Fruit fly (Drosophila melanogaster): ENCODE measurements around the gene CG18088.

CG18088 gene

DNA sequence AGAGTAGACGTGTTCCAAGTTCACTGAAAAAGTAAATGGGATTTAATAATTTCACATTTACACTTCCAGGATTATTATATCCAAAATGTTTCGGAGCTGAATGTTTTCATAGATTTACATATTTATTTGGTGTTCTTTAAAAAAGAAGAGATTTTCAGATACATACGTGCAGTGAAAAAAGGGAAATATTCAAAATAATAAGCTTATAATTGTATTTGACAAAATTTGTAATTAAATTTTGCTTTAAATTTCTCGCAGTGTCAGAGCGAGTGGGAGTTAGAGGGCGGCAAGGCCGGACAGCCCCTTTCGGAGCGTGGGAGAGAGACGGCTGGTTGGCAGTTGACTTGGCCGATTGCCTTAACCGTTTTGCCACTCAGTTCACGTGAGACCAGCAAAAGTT, 30.3 kb upstream of the CG18088 start, which contains the start of gene Tsp29Fb (continued):
- TF ChIP-seq HLH3B (GFP tag; IDR thresholded peaks at IDR 0.05) (peak; percentile 66; the same call in 1 of the 2 replicates), CG17328 (GFP tag; IDR thresholded peaks at IDR 0.05) (no peak), sna (GFP tag; IDR thresholded peaks at IDR 0.05; ENCODE audit: partially characterized antibody) (no peak), CG11695 (GFP tag; IDR thresholded peaks at IDR 0.05) (peak; percentile 68; the same call in 1 of the 3 replicates), cad (GFP tag; optimal IDR thresholded peaks at IDR 0.05) (no peak), CG11456 (GFP tag; IDR thresholded peaks at IDR 0.05) (peak; percentile 63; the same call in 2 of the 3 replicates), Camta (GFP tag; optimal IDR thresholded peaks at IDR 0.05) (no peak), Ravus (GFP tag; IDR thresholded peaks at IDR 0.05) (no peak), Hey (tag; optimal IDR thresholded peaks at IDR 0.05) (no peak), eyg (GFP tag; optimal IDR thresholded peaks at IDR 0.05) (peak; percentile 17), CG18599 (GFP tag; optimal IDR thresholded peaks at IDR 0.05) (peak; percentile 92), dati (GFP tag; IDR thresholded peaks at IDR 0.05) (no peak), CG5953 (GFP tag; IDR thresholded peaks at IDR 0.05) (peak; percentile 47; the same call in 1 of the 2 replicates), kah (GFP tag; optimal IDR thresholded peaks at IDR 0.05) (peak; percentile 46), gro (GFP tag; optimal IDR thresholded peaks at IDR 0.05) (peak; percentile 10), CG7745 (tag; optimal IDR thresholded peaks at IDR 0.05) (no peak), CG9932 (GFP tag; IDR thresholded peaks at IDR 0.05) (peak; percentile 72), Poxn (GFP tag; IDR thresholded peaks at IDR 0.05) (no peak), CrebB (tag; optimal IDR thresholded peaks at IDR 0.05) (peak; percentile 52), ewg (GFP tag; optimal IDR thresholded peaks at IDR 0.05) (peak; percentile 37), CG7357 (GFP tag; IDR thresholded peaks at IDR 0.05) (peak; percentile 67; the same call in 2 of the 3 replicates), dm (GFP tag; optimal IDR thresholded peaks at IDR 0.05) (peak; percentile 1), dmrt99B (tag; optimal IDR thresholded peaks at IDR 0.05) (peak; percentile 89), twi (tag; optimal IDR thresholded peaks at IDR 0.05) (no peak), CG17802 (tag; optimal IDR thresholded peaks at IDR 0.05) (no peak), Hmx (GFP tag; optimal IDR thresholded peaks at IDR 0.05) (peak; percentile 50), toy (GFP tag; IDR thresholded peaks at IDR 0.05) (no peak), vvl (GFP tag; IDR thresholded peaks at IDR 0.05) (peak; percentile 65), CG18011 (GFP tag; optimal IDR thresholded peaks at IDR 0.05) (peak; percentile 39), Dip2 (GFP tag; IDR thresholded peaks at IDR 0.05) (no peak), CG15601 (tag; optimal IDR thresholded peaks at IDR 0.05) (peak; percentile 17), kni (GFP tag; optimal IDR thresholded peaks at IDR 0.05) (no peak), Fer3 (tag; optimal IDR thresholded peaks at IDR 0.05) (peak; percentile 86), en (GFP tag; optimal IDR thresholded peaks at IDR 0.05) (no peak), ham (GFP tag; IDR thresholded peaks at IDR 0.05) (no peak), tx (GFP tag; optimal IDR thresholded peaks at IDR 0.05) (peak; percentile 28), CG4707 (GFP tag; optimal IDR thresholded peaks at IDR 0.05) (no peak), HLH4C (GFP tag; IDR thresholded peaks at IDR 0.05; ENCODE audit: partially characterized antibody) (no peak), CG9817 (tag; optimal IDR thresholded peaks at IDR 0.05) (peak; percentile 77), Meics (GFP tag; optimal IDR thresholded peaks at IDR 0.05) (peak; percentile 87), Sry-β (GFP tag; optimal IDR thresholded peaks at IDR 0.05) (no peak), Drgx (GFP tag; IDR thresholded peaks at IDR 0.05) (no peak), tin (GFP tag; optimal IDR thresholded peaks at IDR 0.05) (peak; percentile 44), Elba2 (GFP tag; optimal IDR thresholded peaks at IDR 0.05) (no peak), Doc3 (GFP tag; IDR thresholded peaks at IDR 0.05; ENCODE audit: partially characterized antibody) (no peak), zen2 (GFP tag; IDR thresholded peaks at IDR 0.05; ENCODE audit: partially characterized antibody) (no peak), Sox100B (GFP tag; optimal IDR thresholded peaks at IDR 0.05) (peak; percentile 77), CG5180 (GFP tag; optimal IDR thresholded peaks at IDR 0.05) (peak; percentile 60), peb (GFP tag; IDR thresholded peaks at IDR 0.05) (no peak), CG2116 (GFP tag; optimal IDR thresholded peaks at IDR 0.05) (peak; percentile 26), CG13424 (tag; optimal IDR thresholded peaks at IDR 0.05) (peak; percentile 87)

Data from whole organism, embryonic.